Worm (Caenorhabditis elegans): ENCODE data around the gene gldi-10.
A peak's percentile ranks its signal among the peaks of the same experiment; 100 is the strongest.

Gene gldi-10

ce11 chrIV:9100835-9101234 lies 1.8 kb downstream of the gldi-10 start:
- TF ChIP-seq med-1 (GFP tag; optimal IDR thresholded peaks at IDR 0.05; ENCODE audit: insufficient read depth) (no peak), ztf-29 (GFP tag; IDR thresholded peaks at IDR 0.05) (no peak), cog-1 (tag; optimal IDR thresholded peaks at IDR 0.05) (no peak), tab-1 (GFP tag; IDR thresholded peaks at IDR 0.05) (no peak), ref-1 (GFP tag; conservative IDR thresholded peaks at IDR 0.05) (no peak), T22C8.4 (GFP tag; IDR thresholded peaks at IDR 0.05) (no peak)

ce11 chrIV:9104071-9105016 lies 5.3 kb downstream of the gldi-10 start, which contains the start of the genes C01F6.14 and fem-3:
Gene C01F6.14, minus strand, starts transcription at chrIV:9104121.
Gene fem-3, plus strand, starts transcription at chrIV:9104966.
- TF ChIP-seq klf-2 (GFP tag; conservative IDR thresholded peaks at IDR 0.05), result no peak
- TF ChIP-seq tab-1 (GFP tag; IDR thresholded peaks at IDR 0.05), result no peak
- no peak for TF ChIP-seq T22C8.4 (GFP tag; IDR thresholded peaks at IDR 0.05)
- no peak for TF ChIP-seq med-1 (GFP tag; optimal IDR thresholded peaks at IDR 0.05; ENCODE audit: insufficient read depth)
- TF ChIP-seq flt-1 (GFP tag; IDR thresholded peaks at IDR 0.05), result no peak
- no peak for TF ChIP-seq cog-1 (tag; optimal IDR thresholded peaks at IDR 0.05)
- TF ChIP-seq ref-1 (GFP tag; conservative IDR thresholded peaks at IDR 0.05), result no peak
- no peak for TF ChIP-seq ztf-29 (GFP tag; IDR thresholded peaks at IDR 0.05)
- TF ChIP-seq ztf-23 (GFP tag; IDR thresholded peaks at IDR 0.05), result no peak

ce11 chrIV:9107464-9107863 lies 8.4 kb downstream of the gldi-10 start:
- TF ChIP-seq med-1 (GFP tag; optimal IDR thresholded peaks at IDR 0.05; ENCODE audit: insufficient read depth) (no peak), ztf-29 (GFP tag; IDR thresholded peaks at IDR 0.05) (no peak), tab-1 (GFP tag; IDR thresholded peaks at IDR 0.05) (no peak), T22C8.4 (GFP tag; IDR thresholded peaks at IDR 0.05) (peak; percentile 44; the same call in 1 of the 2 replicates), flt-1 (GFP tag; IDR thresholded peaks at IDR 0.05) (0 out of 2 replicates have a peak, but pooled peaks have one; percentile 18), cog-1 (tag; optimal IDR thresholded peaks at IDR 0.05) (peak; percentile 58), ztf-23 (GFP tag; IDR thresholded peaks at IDR 0.05) (0 out of 2 replicates have a peak, but pooled peaks have one; percentile 45), klf-2 (GFP tag; conservative IDR thresholded peaks at IDR 0.05) (no peak), ref-1 (GFP tag; conservative IDR thresholded peaks at IDR 0.05) (no peak)

DNA sequence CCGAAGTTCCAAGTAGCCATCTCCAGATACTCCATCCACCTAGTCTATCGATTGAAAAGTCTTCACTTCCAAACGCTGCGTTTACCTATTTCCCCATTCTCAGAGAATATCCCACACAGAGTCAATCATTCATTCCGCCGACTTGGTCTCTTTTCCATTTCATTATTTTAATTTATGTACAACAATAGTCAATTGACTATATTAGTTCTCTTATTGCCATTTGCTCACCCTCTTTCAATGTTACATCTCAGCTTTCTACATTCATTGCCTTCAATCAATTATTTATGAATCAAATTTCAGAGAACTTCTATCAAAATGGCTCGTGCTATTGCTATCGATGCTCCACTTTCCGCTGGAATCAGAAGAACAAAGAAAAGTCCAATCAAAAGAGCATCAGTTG lies 9.6 kb downstream of the gldi-10 start, which contains the start of gene aly-1:
Gene aly-1, plus strand, starts transcription at position 301 of the 400 bp plus-strand sequence.
- TF ChIP-seq med-1 (GFP tag; optimal IDR thresholded peaks at IDR 0.05; ENCODE audit: insufficient read depth) (no peak), flt-1 (GFP tag; IDR thresholded peaks at IDR 0.05) (no peak), klf-2 (GFP tag; conservative IDR thresholded peaks at IDR 0.05) (no peak), T22C8.4 (GFP tag; IDR thresholded peaks at IDR 0.05) (no peak), ztf-23 (GFP tag; IDR thresholded peaks at IDR 0.05) (no peak), tab-1 (GFP tag; IDR thresholded peaks at IDR 0.05) (no peak), ref-1 (GFP tag; conservative IDR thresholded peaks at IDR 0.05) (no peak), ztf-29 (GFP tag; IDR thresholded peaks at IDR 0.05) (no peak), cog-1 (tag; optimal IDR thresholded peaks at IDR 0.05) (no peak)

DNA sequence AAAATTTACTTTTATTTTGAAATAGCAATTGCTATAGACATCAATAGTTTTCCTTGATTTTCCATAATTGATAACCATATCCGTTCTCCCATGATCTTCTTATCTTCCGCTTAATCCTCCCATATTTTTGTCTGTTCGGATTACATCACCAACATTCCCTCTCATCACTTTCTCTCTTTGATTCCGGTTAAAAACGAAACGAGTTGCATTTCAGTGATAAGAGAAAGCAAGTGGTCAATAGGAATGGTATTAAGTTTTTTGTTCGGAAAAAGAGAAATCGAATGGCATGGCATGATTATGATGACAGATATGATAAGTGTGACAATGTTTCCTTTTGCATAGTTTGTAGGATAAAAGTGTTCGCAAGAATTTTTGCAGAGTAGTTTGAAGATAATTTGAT lies 13.0 kb downstream of the gldi-10 start:
- no peak for TF ChIP-seq klf-2 (GFP tag; conservative IDR thresholded peaks at IDR 0.05)
- TF ChIP-seq flt-1 (GFP tag; IDR thresholded peaks at IDR 0.05), result no peak
- no peak for TF ChIP-seq med-1 (GFP tag; optimal IDR thresholded peaks at IDR 0.05; ENCODE audit: insufficient read depth)
- TF ChIP-seq cog-1 (tag; optimal IDR thresholded peaks at IDR 0.05), result no peak
- no peak for TF ChIP-seq ztf-29 (GFP tag; IDR thresholded peaks at IDR 0.05)
- TF ChIP-seq T22C8.4 (GFP tag; IDR thresholded peaks at IDR 0.05), result no peak
- TF ChIP-seq tab-1 (GFP tag; IDR thresholded peaks at IDR 0.05), result no peak
- no peak for TF ChIP-seq ref-1 (GFP tag; conservative IDR thresholded peaks at IDR 0.05)
- TF ChIP-seq ztf-23 (GFP tag; IDR thresholded peaks at IDR 0.05), result no peak

DNA sequence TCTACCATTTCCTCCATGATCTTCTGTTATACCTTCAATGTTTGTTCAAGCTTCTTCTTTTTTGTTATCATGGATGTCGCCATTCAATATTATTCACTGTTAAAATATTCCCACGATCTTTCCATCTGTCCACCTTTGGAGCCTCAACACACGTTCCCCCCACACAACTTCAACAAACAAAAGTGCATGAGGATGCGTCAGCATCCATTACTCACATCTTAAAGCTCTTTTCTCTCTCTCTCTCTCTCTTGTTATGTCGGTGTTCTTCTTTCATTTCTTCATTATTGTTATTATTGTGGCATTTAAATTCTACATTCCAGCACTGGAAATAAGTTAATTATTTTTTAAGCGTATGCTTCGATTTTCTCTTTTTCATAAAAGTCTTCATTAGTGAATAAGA lies 15.0 kb downstream of the gldi-10 start:
- no peak for TF ChIP-seq tab-1 (GFP tag; IDR thresholded peaks at IDR 0.05)
- TF ChIP-seq klf-2 (GFP tag; conservative IDR thresholded peaks at IDR 0.05), result no peak
- TF ChIP-seq flt-1 (GFP tag; IDR thresholded peaks at IDR 0.05), result no peak
- TF ChIP-seq T22C8.4 (GFP tag; IDR thresholded peaks at IDR 0.05), result no peak
- TF ChIP-seq ref-1 (GFP tag; conservative IDR thresholded peaks at IDR 0.05), result no peak
- TF ChIP-seq ztf-29 (GFP tag; IDR thresholded peaks at IDR 0.05), result no peak
- no peak for TF ChIP-seq ztf-23 (GFP tag; IDR thresholded peaks at IDR 0.05)
- no peak for TF ChIP-seq med-1 (GFP tag; optimal IDR thresholded peaks at IDR 0.05; ENCODE audit: insufficient read depth)
- TF ChIP-seq cog-1 (tag; optimal IDR thresholded peaks at IDR 0.05), result no peak

DNA sequence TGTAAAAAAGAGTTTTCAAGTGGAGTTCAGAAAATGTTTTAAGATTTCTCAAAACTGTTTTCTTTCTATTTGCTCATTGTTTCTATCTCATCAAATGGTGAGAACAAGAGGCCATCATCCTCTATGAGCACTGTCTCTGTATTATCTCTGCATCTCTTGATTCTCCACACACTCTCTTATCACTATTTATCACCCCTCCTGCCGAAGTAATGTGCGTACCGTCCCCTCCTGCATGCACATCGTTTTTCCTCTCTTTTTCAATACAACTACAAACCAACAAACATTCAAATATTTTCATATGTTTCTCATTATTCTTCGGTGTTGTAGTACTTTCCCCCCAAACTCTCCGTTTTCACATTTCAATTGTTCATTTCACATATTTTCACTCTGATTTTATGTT lies 17.4 kb downstream of the gldi-10 start:
- no peak for TF ChIP-seq ztf-23 (GFP tag; IDR thresholded peaks at IDR 0.05)
- TF ChIP-seq cog-1 (tag; optimal IDR thresholded peaks at IDR 0.05), result no peak
- no peak for TF ChIP-seq tab-1 (GFP tag; IDR thresholded peaks at IDR 0.05)
- TF ChIP-seq T22C8.4 (GFP tag; IDR thresholded peaks at IDR 0.05), result no peak
- TF ChIP-seq med-1 (GFP tag; optimal IDR thresholded peaks at IDR 0.05; ENCODE audit: insufficient read depth), result no peak
- no peak for TF ChIP-seq klf-2 (GFP tag; conservative IDR thresholded peaks at IDR 0.05)
- TF ChIP-seq flt-1 (GFP tag; IDR thresholded peaks at IDR 0.05), result no peak
- TF ChIP-seq ztf-29 (GFP tag; IDR thresholded peaks at IDR 0.05), result no peak
- no peak for TF ChIP-seq ref-1 (GFP tag; conservative IDR thresholded peaks at IDR 0.05)

DNA sequence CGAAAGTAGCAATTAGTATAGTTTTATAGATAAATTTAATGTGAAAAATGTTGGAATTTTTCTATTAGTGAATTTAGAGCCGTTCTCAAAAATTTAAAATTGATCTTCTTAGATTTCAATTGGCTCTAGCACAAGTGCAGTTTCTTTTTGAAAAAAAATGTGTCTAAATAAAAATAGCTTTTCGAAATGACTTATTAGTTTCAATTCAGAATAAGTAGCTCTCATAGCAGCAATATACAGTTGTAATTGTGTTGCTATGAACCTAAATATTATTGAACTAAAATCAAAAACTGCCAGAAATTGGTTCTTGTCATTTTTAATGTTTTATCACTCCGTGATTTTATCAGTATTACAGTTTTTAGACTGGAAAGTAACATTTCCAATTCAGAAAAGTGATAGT lies 18.7 kb downstream of the gldi-10 start:
- TF ChIP-seq med-1 (GFP tag; optimal IDR thresholded peaks at IDR 0.05; ENCODE audit: insufficient read depth) (no peak), flt-1 (GFP tag; IDR thresholded peaks at IDR 0.05) (no peak), T22C8.4 (GFP tag; IDR thresholded peaks at IDR 0.05) (no peak), ztf-23 (GFP tag; IDR thresholded peaks at IDR 0.05) (no peak), cog-1 (tag; optimal IDR thresholded peaks at IDR 0.05) (no peak), tab-1 (GFP tag; IDR thresholded peaks at IDR 0.05) (no peak), ref-1 (GFP tag; conservative IDR thresholded peaks at IDR 0.05) (no peak), klf-2 (GFP tag; conservative IDR thresholded peaks at IDR 0.05) (no peak), ztf-29 (GFP tag; IDR thresholded peaks at IDR 0.05) (no peak)

- TF ChIP-seq med-1 (GFP tag; optimal IDR thresholded peaks at IDR 0.05; ENCODE audit: insufficient read depth), result no peak
- no peak for TF ChIP-seq flt-1 (GFP tag; IDR thresholded peaks at IDR 0.05)
- no peak for TF ChIP-seq ztf-23 (GFP tag; IDR thresholded peaks at IDR 0.05)
- no peak for TF ChIP-seq T22C8.4 (GFP tag; IDR thresholded peaks at IDR 0.05)
- TF ChIP-seq tab-1 (GFP tag; IDR thresholded peaks at IDR 0.05), result no peak
- no peak for TF ChIP-seq ref-1 (GFP tag; conservative IDR thresholded peaks at IDR 0.05)
- TF ChIP-seq cog-1 (tag; optimal IDR thresholded peaks at IDR 0.05), result no peak
- TF ChIP-seq klf-2 (GFP tag; conservative IDR thresholded peaks at IDR 0.05), result no peak
- no peak for TF ChIP-seq ztf-29 (GFP tag; IDR thresholded peaks at IDR 0.05)
Observed at ce11 chrIV:9118348-9118747, 19.3 kb downstream of the gldi-10 start.

Measured in whole organism, midembryonic.